Fruit fly (Drosophila melanogaster): Measurements from ENCODE around the gene spri.

The spri gene

DNA sequence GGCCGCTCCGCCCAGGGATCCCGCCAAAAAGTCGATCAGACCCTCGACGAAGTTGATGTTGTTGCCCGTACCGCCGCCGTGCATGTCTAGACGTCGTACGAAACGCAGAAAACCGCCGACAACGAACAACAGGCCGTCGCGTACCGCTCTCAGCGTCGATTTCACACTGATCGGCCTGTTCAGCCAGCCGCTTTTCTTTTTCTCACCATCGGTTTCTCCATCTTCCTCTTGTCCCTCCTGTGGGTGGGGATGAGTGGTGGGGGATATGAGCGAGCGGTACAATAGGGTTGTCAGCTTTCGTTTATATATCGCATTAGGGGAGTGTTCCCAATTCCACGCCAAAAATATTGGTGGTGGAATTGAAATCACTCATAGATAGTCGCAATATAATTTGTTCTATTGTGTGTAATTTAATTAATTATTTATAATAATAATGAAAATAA, 16.3 kb upstream of the spri start (continued):
- peak; percentile 69 for TF ChIP-seq sens (GFP tag)
- TF ChIP-seq CG7556 (GFP tag; optimal IDR thresholded peaks at IDR 0.05), result peak; percentile 30
- TF ChIP-seq al (GFP tag; IDR thresholded peaks at IDR 0.05), result peak; percentile 36; the same call in 1 of the 2 replicates
- no peak for TF ChIP-seq gcm (GFP tag; optimal IDR thresholded peaks at IDR 0.05)
- TF ChIP-seq CG14710 (tag; optimal IDR thresholded peaks at IDR 0.05), result peak; percentile 52
- no peak for TF ChIP-seq Lim3 (GFP tag; IDR thresholded peaks at IDR 0.05)
- no peak for TF ChIP-seq Fer2 (tag; optimal IDR thresholded peaks at IDR 0.05)
- TF ChIP-seq gce (GFP tag; IDR thresholded peaks at IDR 0.05), result peak; percentile 12; the same call in 1 of the 3 replicates
- no peak for TF ChIP-seq ham (GFP tag; IDR thresholded peaks at IDR 0.05)
- no peak for TF ChIP-seq corto (GFP tag; optimal IDR thresholded peaks at IDR 0.05)
- TF ChIP-seq CG7372 (GFP tag; IDR thresholded peaks at IDR 0.05), result no peak
- no peak for TF ChIP-seq gcm2 (GFP tag; optimal IDR thresholded peaks at IDR 0.05)
- no peak for TF ChIP-seq Max (GFP tag; optimal IDR thresholded peaks at IDR 0.05)
- no peak for TF ChIP-seq Doc3 (GFP tag; IDR thresholded peaks at IDR 0.05; ENCODE audit: partially characterized antibody)
- peak; percentile 29 for TF ChIP-seq caup (GFP tag; optimal IDR thresholded peaks at IDR 0.05; ENCODE audit: severe bottlenecking)
- no peak for TF ChIP-seq CG1647 (GFP tag; optimal IDR thresholded peaks at IDR 0.05)
- TF ChIP-seq HLHmδ (GFP tag; optimal IDR thresholded peaks at IDR 0.05), result no peak
- TF ChIP-seq gro (GFP tag; optimal IDR thresholded peaks at IDR 0.05), result no peak
- no peak; the same call in 2 of the 3 replicates for TF ChIP-seq zfh1 (GFP tag; IDR thresholded peaks at IDR 0.05)
- TF ChIP-seq CG3838 (GFP tag; optimal IDR thresholded peaks at IDR 0.05), result no peak
- TF ChIP-seq Pdp1 (GFP tag; optimal IDR thresholded peaks at IDR 0.05), result no peak
- peak; percentile 30 for TF ChIP-seq CG12659 (GFP tag; optimal IDR thresholded peaks at IDR 0.05)
- no peak for TF ChIP-seq onecut (GFP tag; IDR thresholded peaks at IDR 0.05)
- TF ChIP-seq vnd (GFP tag; IDR thresholded peaks at IDR 0.05; ENCODE audit: partially characterized antibody), result no peak
- no peak for TF ChIP-seq C15 (GFP tag; IDR thresholded peaks at IDR 0.05)
- TF ChIP-seq Mes4 (GFP tag; optimal IDR thresholded peaks at IDR 0.05), result no peak
- TF ChIP-seq wor (GFP tag; IDR thresholded peaks at IDR 0.05), result no peak
- TF ChIP-seq slp2 (GFP tag; optimal IDR thresholded peaks at IDR 0.05), result no peak
- TF ChIP-seq nom (GFP tag; optimal IDR thresholded peaks at IDR 0.05), result no peak
- no peak for TF ChIP-seq sens-2 (GFP tag; IDR thresholded peaks at IDR 0.05)
- TF ChIP-seq cwo (GFP tag; optimal IDR thresholded peaks at IDR 0.05), result no peak
- TF ChIP-seq org-1 (GFP tag; optimal IDR thresholded peaks at IDR 0.05), result no peak
- no peak for TF ChIP-seq CrebB (tag; optimal IDR thresholded peaks at IDR 0.05)
- no peak for TF ChIP-seq CG15479 (GFP tag; optimal IDR thresholded peaks at IDR 0.05)
- peak; percentile 52 for TF ChIP-seq grau (tag; optimal IDR thresholded peaks at IDR 0.05)
- TF ChIP-seq knrl (GFP tag; IDR thresholded peaks at IDR 0.05; ENCODE audit: partially characterized antibody), result no peak
- TF ChIP-seq Ada2b (GFP tag; IDR thresholded peaks at IDR 0.05), result peak; percentile 7; the same call in 1 of the 2 replicates
- no peak for TF ChIP-seq CG12744 (GFP tag; optimal IDR thresholded peaks at IDR 0.05)
- peak; percentile 52; the same call in 1 of the 2 replicates for TF ChIP-seq CG14014 (GFP tag; IDR thresholded peaks at IDR 0.05)
- no peak for TF ChIP-seq CG13296 (GFP tag; optimal IDR thresholded peaks at IDR 0.05)
- TF ChIP-seq Vsx1 (GFP tag; optimal IDR thresholded peaks at IDR 0.05), result no peak
- TF ChIP-seq CG5180 (GFP tag; optimal IDR thresholded peaks at IDR 0.05), result no peak
- no peak for TF ChIP-seq Dll (GFP tag; IDR thresholded peaks at IDR 0.05; ENCODE audit: partially characterized antibody)
- no peak for TF ChIP-seq CG18599 (GFP tag; optimal IDR thresholded peaks at IDR 0.05)
- TF ChIP-seq CG31388 (GFP tag; optimal IDR thresholded peaks at IDR 0.05), result no peak
- peak; percentile 37; the same call in 1 of the 2 replicates for TF ChIP-seq NFAT (GFP tag; IDR thresholded peaks at IDR 0.05)
- TF ChIP-seq CG2875 (GFP tag; optimal IDR thresholded peaks at IDR 0.05), result no peak
- TF ChIP-seq CG4730 (GFP tag; IDR thresholded peaks at IDR 0.05), result peak; percentile 27; the same call in 1 of the 2 replicates
- no peak for TF ChIP-seq Adf1 (GFP tag; IDR thresholded peaks at IDR 0.05)
- TF ChIP-seq BtbVII (GFP tag; optimal IDR thresholded peaks at IDR 0.05), result no peak

Measured in whole organism, embryonic.